Worm (Caenorhabditis elegans): Measurements from ENCODE around the gene vps-22.

vps-22 gene

DNA sequence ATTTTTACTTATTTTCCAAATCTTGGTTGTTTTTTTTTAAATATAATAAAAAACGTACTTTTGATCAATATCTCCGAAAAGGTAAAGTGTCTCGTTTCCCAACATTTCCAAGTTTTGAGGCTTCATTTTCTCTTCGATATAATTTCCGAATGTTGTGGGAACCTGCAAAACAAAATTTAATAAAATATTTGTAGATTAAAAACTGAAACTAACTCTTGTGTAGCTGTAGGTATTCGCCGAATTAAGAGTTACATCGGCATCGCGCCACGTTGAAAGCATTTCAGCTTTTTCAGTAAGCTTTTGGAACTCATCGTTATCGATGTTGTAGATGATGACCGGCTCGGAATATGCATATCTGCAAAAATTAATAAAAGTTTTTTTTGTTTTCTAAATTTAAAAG is at the start of gene vps-22:
Gene vps-22 (minus strand): TSS at position 101 of the 400 bp plus-strand sequence.
- TF ChIP-seq zip-8 (tag; optimal IDR thresholded peaks at IDR 0.05) (no peak), drap-1 (GFP tag; optimal IDR thresholded peaks at IDR 0.05) (no peak), M03D4.4 (tag; optimal IDR thresholded peaks at IDR 0.05) (no peak), bed-3 (GFP tag; optimal IDR thresholded peaks at IDR 0.05) (no peak), lin-32 (GFP tag; optimal IDR thresholded peaks at IDR 0.05) (no peak), ces-1 (GFP tag; optimal IDR thresholded peaks at IDR 0.05) (no peak), ceh-43 (GFP tag; optimal IDR thresholded peaks at IDR 0.05) (no peak), mep-1 (tag; optimal IDR thresholded peaks at IDR 0.05) (no peak), cnd-1 (tag; optimal IDR thresholded peaks at IDR 0.05) (no peak), tbx-8 (GFP tag; optimal IDR thresholded peaks at IDR 0.05) (no peak), nhr-12 (tag; optimal IDR thresholded peaks at IDR 0.05) (no peak), mls-2 (tag; optimal IDR thresholded peaks at IDR 0.05) (no peak), elt-1 (tag; optimal IDR thresholded peaks at IDR 0.05; ENCODE audit: borderline replicate concordance, insufficient read depth) (no peak), snpc-4 (tag; optimal IDR thresholded peaks at IDR 0.05) (no peak), nhr-237 (tag; optimal IDR thresholded peaks at IDR 0.05) (no peak), hlh-1 (tag; optimal IDR thresholded peaks at IDR 0.05) (no peak), ceh-83 (GFP tag; optimal IDR thresholded peaks at IDR 0.05) (no peak), unc-39 (tag; optimal IDR thresholded peaks at IDR 0.05) (no peak), mab-5 (tag; optimal IDR thresholded peaks at IDR 0.05) (no peak), sptf-1 (tag; optimal IDR thresholded peaks at IDR 0.05) (no peak)

DNA sequence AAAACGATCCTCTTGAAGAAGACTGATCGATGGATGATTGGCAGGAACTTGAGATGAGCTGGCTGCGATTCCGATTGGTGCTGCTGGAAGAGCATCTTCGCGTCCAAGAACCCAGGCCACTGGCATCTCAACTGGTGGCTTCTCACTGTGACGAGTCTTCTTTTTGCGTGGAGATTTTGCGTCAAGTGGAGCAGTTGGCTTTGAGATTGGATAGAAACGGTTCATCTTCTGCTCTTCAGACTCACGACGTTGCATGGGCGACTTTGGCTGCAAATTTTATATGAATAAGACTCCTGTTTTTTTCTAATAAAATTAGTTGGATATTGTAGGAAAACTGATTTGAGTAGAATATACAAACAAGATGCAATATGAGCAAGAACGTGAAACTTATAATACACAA is 48.4 kb upstream of the vps-22 start:
- no peak for TF ChIP-seq bed-3 (GFP tag; optimal IDR thresholded peaks at IDR 0.05)
- no peak for TF ChIP-seq zip-8 (tag; optimal IDR thresholded peaks at IDR 0.05)
- TF ChIP-seq elt-1 (tag; optimal IDR thresholded peaks at IDR 0.05; ENCODE audit: borderline replicate concordance, insufficient read depth), result no peak
- no peak for TF ChIP-seq nhr-2 (tag; optimal IDR thresholded peaks at IDR 0.05)
- no peak for TF ChIP-seq drap-1 (GFP tag; optimal IDR thresholded peaks at IDR 0.05)
- TF ChIP-seq blmp-1 (tag; optimal IDR thresholded peaks at IDR 0.05), result no peak
- TF ChIP-seq flh-1 (GFP tag; optimal IDR thresholded peaks at IDR 0.05), result no peak

DNA sequence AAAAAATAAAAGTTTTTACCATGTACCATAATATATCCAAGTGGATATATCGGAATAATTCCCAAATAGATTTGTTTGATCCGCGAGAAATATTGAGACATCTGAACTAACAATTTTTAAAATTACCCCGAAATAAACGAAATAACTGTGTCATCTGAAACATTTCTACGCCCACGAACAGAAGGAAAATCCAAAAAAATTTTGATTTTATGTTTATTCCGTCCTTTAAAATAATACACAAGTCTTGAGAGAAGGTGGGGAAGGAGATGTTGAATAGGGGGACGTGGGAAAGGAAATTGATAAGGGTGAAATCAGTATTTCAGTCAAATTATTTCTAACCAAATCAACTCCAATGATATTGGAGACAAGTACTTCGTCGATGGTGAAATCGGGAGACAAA is 46.4 kb upstream of the vps-22 start, which contains the start of gene R144.11:
Gene R144.11 (minus strand): TSS at position 101 of the 400 bp plus-strand sequence.
- TF ChIP-seq nhr-237 (tag; optimal IDR thresholded peaks at IDR 0.05) (no peak), mab-5 (tag; optimal IDR thresholded peaks at IDR 0.05) (no peak)

DNA sequence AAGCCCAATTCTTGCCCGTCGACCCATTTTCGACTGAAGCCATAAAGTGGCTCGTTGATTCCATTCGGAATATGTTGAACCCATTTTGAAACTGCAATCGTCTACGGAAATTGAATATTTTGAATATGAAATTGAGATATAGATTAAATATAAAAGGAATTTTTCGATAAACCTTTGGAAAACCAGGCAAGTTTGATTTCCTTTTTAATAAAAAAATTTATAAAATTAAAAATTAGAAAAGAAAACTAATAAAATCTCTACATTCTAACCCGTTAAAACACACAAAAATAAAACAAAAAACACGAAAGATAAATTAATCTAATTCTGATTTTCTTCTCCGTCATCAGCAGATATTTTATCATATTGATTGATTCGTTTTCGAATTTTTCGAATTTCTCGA is 44.6 kb upstream of the vps-22 start, which contains the start of gene R144.12:
Gene R144.12 (minus strand): TSS at position 101 of the 400 bp plus-strand sequence.
- TF ChIP-seq nhr-237 (tag; optimal IDR thresholded peaks at IDR 0.05) (no peak), ztf-11 (tag; optimal IDR thresholded peaks at IDR 0.05) (no peak), nhr-76 (tag; optimal IDR thresholded peaks at IDR 0.05) (no peak), elt-3 (tag; optimal IDR thresholded peaks at IDR 0.05) (no peak), bed-3 (GFP tag; optimal IDR thresholded peaks at IDR 0.05) (no peak), ham-2 (GFP tag; optimal IDR thresholded peaks at IDR 0.05) (no peak), lsy-2 (tag; optimal IDR thresholded peaks at IDR 0.05) (no peak), blmp-1 (tag; optimal IDR thresholded peaks at IDR 0.05) (no peak), unc-62 (GFP tag; optimal IDR thresholded peaks at IDR 0.05) (no peak), ceh-83 (GFP tag; optimal IDR thresholded peaks at IDR 0.05) (no peak), ceh-39 (tag; optimal IDR thresholded peaks at IDR 0.05) (no peak), unc-39 (tag; optimal IDR thresholded peaks at IDR 0.05) (no peak), flh-1 (GFP tag; optimal IDR thresholded peaks at IDR 0.05) (no peak), unc-120 (tag; optimal IDR thresholded peaks at IDR 0.05; ENCODE audit: poor library complexity, severe bottlenecking) (no peak), mep-1 (tag; optimal IDR thresholded peaks at IDR 0.05) (no peak)

DNA sequence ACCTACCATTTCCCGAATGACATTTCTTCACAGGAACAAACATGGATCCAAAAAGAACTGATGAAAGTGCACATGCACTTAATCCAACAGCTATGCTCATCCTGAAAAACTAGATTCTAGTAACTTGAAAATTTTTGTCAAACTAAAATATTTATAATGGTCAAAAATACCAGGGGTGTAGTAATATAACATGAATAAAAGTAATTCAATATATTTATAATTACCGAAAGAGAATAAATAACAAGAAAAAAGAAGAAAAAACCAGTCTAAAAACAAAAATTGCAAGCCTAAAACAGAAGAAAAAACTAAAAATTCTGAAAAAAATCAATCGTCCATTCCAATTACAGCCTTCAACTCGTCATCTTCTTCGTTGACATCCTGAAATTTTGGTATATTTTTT is 42.3 kb upstream of the vps-22 start, which contains the start of gene R144.6:
Gene R144.6 (minus strand): TSS at position 101 of the 400 bp plus-strand sequence.
- no peak for TF ChIP-seq snpc-4 (tag; optimal IDR thresholded peaks at IDR 0.05)
- no peak for TF ChIP-seq nhr-76 (tag; optimal IDR thresholded peaks at IDR 0.05)

DNA sequence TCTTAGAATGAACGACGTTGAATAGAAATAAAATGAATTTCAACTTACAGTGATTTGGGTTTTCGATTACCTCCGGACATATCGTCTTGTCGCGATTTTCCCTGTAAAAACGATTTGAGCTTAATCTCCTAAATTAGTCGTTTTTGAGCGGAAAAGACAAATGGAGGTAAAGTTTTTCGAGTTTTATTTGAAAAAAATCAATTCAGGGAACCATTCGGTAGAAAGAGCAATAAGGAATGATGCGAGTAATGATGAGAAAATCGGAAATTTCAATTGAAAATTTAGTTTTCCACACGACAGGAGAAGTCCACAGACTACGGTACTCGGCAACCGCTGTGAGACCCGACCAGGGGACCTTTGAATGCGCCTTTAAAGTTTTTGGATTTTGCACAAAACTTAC is 39.9 kb upstream of the vps-22 start, which contains the start of gene R144.10:
Gene R144.10 (minus strand): TSS at position 101 of the 400 bp plus-strand sequence.
- TF ChIP-seq zip-8 (tag; optimal IDR thresholded peaks at IDR 0.05) (no peak), ceh-83 (GFP tag; optimal IDR thresholded peaks at IDR 0.05) (no peak), unc-62 (GFP tag; optimal IDR thresholded peaks at IDR 0.05) (no peak), ceh-39 (tag; optimal IDR thresholded peaks at IDR 0.05) (no peak), cnd-1 (tag; optimal IDR thresholded peaks at IDR 0.05) (no peak), lsy-2 (tag; optimal IDR thresholded peaks at IDR 0.05) (no peak), nhr-2 (tag; optimal IDR thresholded peaks at IDR 0.05) (no peak), sem-2 (GFP tag; optimal IDR thresholded peaks at IDR 0.05) (no peak), sptf-1 (tag; optimal IDR thresholded peaks at IDR 0.05) (no peak)

All from whole organism, mixed stage, embryonic.